Fruit fly (Drosophila melanogaster): ENCODE data around the gene Task7.
A peak's percentile ranks its signal among the peaks of the same experiment; 100 is the strongest.

Gene Task7

DNA sequence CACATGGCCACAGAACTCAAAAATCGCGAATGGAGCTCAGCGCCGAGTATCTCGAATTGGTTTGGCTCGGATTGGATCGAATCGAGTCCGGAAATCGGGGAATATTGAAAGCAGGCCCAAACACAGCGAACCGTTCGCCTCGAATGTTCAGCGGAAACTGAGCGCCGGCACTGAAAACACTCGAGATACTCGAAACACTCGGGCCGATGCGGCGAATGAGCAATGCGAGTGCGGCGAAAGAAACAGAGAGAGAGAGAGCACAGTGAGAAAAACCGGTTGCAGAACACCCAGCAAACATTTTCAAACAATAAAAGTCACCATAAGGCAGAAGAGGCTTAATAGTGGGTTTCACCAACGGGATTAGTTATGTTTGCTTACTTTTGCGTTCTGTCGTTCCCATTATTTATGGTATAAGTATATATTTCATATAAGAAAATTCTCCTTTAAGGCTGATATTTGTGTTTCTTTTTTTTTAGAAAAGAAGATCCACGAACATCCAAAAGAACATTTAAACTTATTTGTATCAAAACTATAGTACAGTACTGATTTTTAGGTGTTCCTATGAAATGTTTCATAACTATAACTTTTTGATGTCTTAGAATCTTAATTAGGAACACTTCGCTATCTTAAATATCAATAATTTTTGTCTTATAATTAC, 17.6 kb downstream of the Task7 start, which contains the start of gene FER (continued):
- TF ChIP-seq gsb (GFP tag; IDR thresholded peaks at IDR 0.05) (no peak), tx (GFP tag; optimal IDR thresholded peaks at IDR 0.05) (no peak), gfzf (GFP tag; optimal IDR thresholded peaks at IDR 0.05) (no peak), salm (tag; optimal IDR thresholded peaks at IDR 0.05) (peak; percentile 40), CG1647 (GFP tag; optimal IDR thresholded peaks at IDR 0.05) (peak; percentile 44), CG11696 (GFP tag; IDR thresholded peaks at IDR 0.05) (0 out of 2 replicates have a peak, but pooled peaks have one; percentile 34), zen2 (GFP tag; IDR thresholded peaks at IDR 0.05; ENCODE audit: partially characterized antibody) (no peak), CG1529 (GFP tag; optimal IDR thresholded peaks at IDR 0.05) (peak; percentile 35), Dek (tag; optimal IDR thresholded peaks at IDR 0.05) (peak; percentile 24), Dref (GFP tag; IDR thresholded peaks at IDR 0.05) (no peak), caup (GFP tag; optimal IDR thresholded peaks at IDR 0.05; ENCODE audit: severe bottlenecking) (peak; percentile 66), CG12155 (GFP tag; optimal IDR thresholded peaks at IDR 0.05) (no peak), CG7786 (GFP tag; optimal IDR thresholded peaks at IDR 0.05) (peak; percentile 22), pum (GFP tag; optimal IDR thresholded peaks at IDR 0.05) (no peak), ham (GFP tag; IDR thresholded peaks at IDR 0.05) (no peak), CG30431 (GFP tag; optimal IDR thresholded peaks at IDR 0.05) (no peak), CG8765 (GFP tag; IDR thresholded peaks at IDR 0.05) (no peak), ATbp (GFP tag; optimal IDR thresholded peaks at IDR 0.05) (peak; percentile 38), Bgb (GFP tag; IDR thresholded peaks at IDR 0.05; ENCODE audit: partially characterized antibody) (peak; percentile 85), ci (GFP tag; IDR thresholded peaks at IDR 0.05) (peak; percentile 85), CG7745 (tag; optimal IDR thresholded peaks at IDR 0.05) (no peak), hkb (optimal IDR thresholded peaks at IDR 0.05) (no peak), hkb (GFP tag; IDR thresholded peaks at IDR 0.05) (peak; percentile 47), NC2α (GFP tag; optimal IDR thresholded peaks at IDR 0.05) (no peak), CkIIα-i1 (GFP tag; IDR thresholded peaks at IDR 0.05) (no peak), CG17568 (GFP tag; optimal IDR thresholded peaks at IDR 0.05) (peak; percentile 35), zen (tag; optimal IDR thresholded peaks at IDR 0.05) (no peak), Atf3 (GFP tag; optimal IDR thresholded peaks at IDR 0.05) (peak; percentile 5), pzg (GFP tag; optimal IDR thresholded peaks at IDR 0.05) (no peak), CG17912 (GFP tag; optimal IDR thresholded peaks at IDR 0.05) (peak; percentile 23), CG10321 (GFP tag; IDR thresholded peaks at IDR 0.05) (no peak), ro (GFP tag; IDR thresholded peaks at IDR 0.05) (no peak), CG4617 (GFP tag; optimal IDR thresholded peaks at IDR 0.05; ENCODE audit: borderline replicate concordance) (peak; percentile 6), az2 (GFP tag; optimal IDR thresholded peaks at IDR 0.05) (no peak), CG5953 (GFP tag; IDR thresholded peaks at IDR 0.05) (peak; percentile 22; the same call in 1 of the 2 replicates), CG13296 (GFP tag; optimal IDR thresholded peaks at IDR 0.05) (peak; percentile 49), CG4730 (GFP tag; IDR thresholded peaks at IDR 0.05) (no peak), p53 (GFP tag; optimal IDR thresholded peaks at IDR 0.05) (no peak), vfl (GFP tag; optimal IDR thresholded peaks at IDR 0.05) (no peak), cwo (GFP tag; optimal IDR thresholded peaks at IDR 0.05) (peak; percentile 9), Mes4 (GFP tag; optimal IDR thresholded peaks at IDR 0.05) (peak; percentile 26), CG15696 (tag; optimal IDR thresholded peaks at IDR 0.05) (no peak), CG13123 (GFP tag; optimal IDR thresholded peaks at IDR 0.05) (no peak), HLH3B (GFP tag; IDR thresholded peaks at IDR 0.05) (peak; percentile 45; the same call in 1 of the 2 replicates), CG6689 (GFP tag; IDR thresholded peaks at IDR 0.05) (no peak), sob (GFP tag; IDR thresholded peaks at IDR 0.05) (peak; percentile 66), CG10565 (GFP tag; optimal IDR thresholded peaks at IDR 0.05) (no peak), CG8290 (GFP tag; optimal IDR thresholded peaks at IDR 0.05) (no peak), CG8290 (tag; optimal IDR thresholded peaks at IDR 0.05) (peak in 1 of 2 experiments; percentile 81), cato (GFP tag; optimal IDR thresholded peaks at IDR 0.05; ENCODE audit: borderline replicate concordance) (no peak), luna (GFP tag; optimal IDR thresholded peaks at IDR 0.05) (no peak)

All from whole organism, embryonic.